Fruit fly (Drosophila melanogaster) whole organism, embryonic: ENCODE measurements around the gene Kah.
A peak's percentile ranks its signal among the peaks of the same experiment; 100 is the strongest.

Experiments used
- Aef1 ChIP-seq: fragments of 200-800 bp; sonication (Bioruptor generic); IDR thresholded peaks from 3 replicates; pipeline ENCODE4 v1.3.6; 2022; ENCODE audit warnings: missing biosample characterization, missing genetic modification characterization
- Antp ChIP-seq: fragments of 200-800 bp; sonication (Bioruptor generic); optimal IDR thresholded peaks from 3 replicates; lab custom pipeline; 2016; ENCODE audit warnings: missing biosample characterization, missing genetic modification characterization
- Blimp-1 ChIP-seq: fragments of 200-800 bp; sonication (Bioruptor generic); optimal IDR thresholded peaks from 3 replicates; lab custom pipeline; 2018; ENCODE audit warnings: missing biosample characterization, missing genetic modification characterization, mild to moderate bottlenecking, moderate library complexity, missing genetic modification reagents
- CG11723 ChIP-seq: fragments of 200-800 bp; sonication (Bioruptor generic); optimal IDR thresholded peaks from 2 replicates; lab custom pipeline; 2017; ENCODE audit warnings: missing biosample characterization, mild to moderate bottlenecking, missing genetic modification characterization
- CG12299 ChIP-seq: fragments of 200-800 bp; sonication (Bioruptor generic); optimal IDR thresholded peaks from 2 replicates; lab custom pipeline; 2018; ENCODE audit warnings: missing biosample characterization, mild to moderate bottlenecking, missing genetic modification characterization
- CG12942 ChIP-seq: fragments of 200-800 bp; sonication (Bioruptor generic); optimal IDR thresholded peaks from 3 replicates; lab custom pipeline; 2016; ENCODE audit warnings: missing biosample characterization, missing genetic modification characterization
- CG14441 ChIP-seq: fragments of 200-800 bp; sonication (Bioruptor generic); IDR thresholded peaks from 2 replicates; pipeline ENCODE4 v1.3.6; 2022; ENCODE audit warnings: missing biosample characterization, missing genetic modification characterization
- CG15601 ChIP-seq: fragments of 200-800 bp; sonication (Bioruptor generic); optimal IDR thresholded peaks from 3 replicates; lab custom pipeline; 2019; ENCODE audit warnings: missing biosample characterization, mild to moderate bottlenecking, missing genetic modification characterization, moderate library complexity
- CG1602 ChIP-seq: fragments of 200-800 bp; sonication (Bioruptor generic); optimal IDR thresholded peaks from 3 replicates; lab custom pipeline; 2016; ENCODE audit warnings: missing biosample characterization, missing genetic modification characterization
- CG17328 ChIP-seq: fragments of 200-800 bp; sonication (Bioruptor generic); IDR thresholded peaks from 2 replicates; pipeline ENCODE4 v1.3.6; 2022; ENCODE audit warnings: missing biosample characterization, missing genetic modification characterization
- CG4282 ChIP-seq: fragments of 200-800 bp; sonication (Bioruptor generic); optimal IDR thresholded peaks from 2 replicates; lab custom pipeline; 2016; ENCODE audit warnings: missing biosample characterization, missing genetic modification characterization
- CG4404 ChIP-seq: fragments of 200-800 bp; sonication (Bioruptor generic); IDR thresholded peaks from 2 replicates; pipeline ENCODE4 v1.3.6; 2022; ENCODE audit warnings: missing biosample characterization, missing genetic modification characterization
- CG4730 ChIP-seq: fragments of 200-800 bp; sonication (Bioruptor generic); IDR thresholded peaks from 2 replicates; pipeline ENCODE4 v1.3.6; 2022; ENCODE audit warnings: missing biosample characterization, missing genetic modification characterization
- CG4854 ChIP-seq: fragments of 200-800 bp; sonication (Bioruptor generic); optimal IDR thresholded peaks from 2 replicates; lab custom pipeline; 2016; ENCODE audit warnings: missing biosample characterization, missing genetic modification characterization, inconsistent platforms
- CG7745 ChIP-seq: fragments of 200-800 bp; sonication (Bioruptor generic); optimal IDR thresholded peaks from 2 replicates; lab custom pipeline; 2018; ENCODE audit warnings: missing biosample characterization, mild to moderate bottlenecking, missing genetic modification characterization, moderate library complexity
- CG7928 ChIP-seq: fragments of 200-800 bp; sonication (Bioruptor generic); optimal IDR thresholded peaks from 2 replicates; lab custom pipeline; 2017; ENCODE audit warnings: missing biosample characterization, mild to moderate bottlenecking, missing genetic modification characterization
- CG8765 ChIP-seq: fragments of 200-800 bp; sonication (Bioruptor generic); IDR thresholded peaks from 2 replicates; pipeline ENCODE4 v1.3.6; 2022; ENCODE audit warnings: missing biosample characterization, missing genetic modification characterization
- CG8944 ChIP-seq: fragments of 200-800 bp; sonication (Bioruptor generic); optimal IDR thresholded peaks from 3 replicates; lab custom pipeline; 2016; ENCODE audit warnings: missing biosample characterization, missing genetic modification characterization
- CrebB ChIP-seq: fragments of 200-800 bp; sonication (Bioruptor generic); optimal IDR thresholded peaks from 3 replicates; lab custom pipeline; 2018; ENCODE audit warnings: missing biosample characterization, mild to moderate bottlenecking, missing genetic modification characterization
- Dip2 ChIP-seq: fragments of 200-800 bp; sonication (Bioruptor generic); IDR thresholded peaks from 2 replicates; pipeline ENCODE4 v1.3.6; 2022; ENCODE audit warnings: missing biosample characterization, missing genetic modification characterization
- Dip3 ChIP-seq: fragments of 200-800 bp; sonication (Bioruptor generic); optimal IDR thresholded peaks from 3 replicates; lab custom pipeline; 2016; ENCODE audit warnings: missing biosample characterization, missing genetic modification characterization
- Drgx ChIP-seq: fragments of 200-800 bp; sonication (Bioruptor generic); IDR thresholded peaks from 2 replicates; pipeline ENCODE4 v1.3.6; 2022; ENCODE audit warnings: missing biosample characterization, missing genetic modification characterization
- ERR ChIP-seq: fragments of 200-800 bp; sonication (Bioruptor generic); optimal IDR thresholded peaks from 2 replicates; lab custom pipeline; 2016; ENCODE audit warnings: missing biosample characterization, missing genetic modification characterization
- Fer3 ChIP-seq: fragments of 200-800 bp; sonication (Bioruptor generic); optimal IDR thresholded peaks from 2 replicates; lab custom pipeline; 2018; ENCODE audit warnings: missing biosample characterization, mild to moderate bottlenecking, missing genetic modification characterization, moderate library complexity
- Hr78 ChIP-seq, 2 experiments: fragments of 200-800 bp in 1 of 2; fragments of >200 bp in 1 of 2; sonication (Bioruptor generic) in 1 of 2; optimal IDR thresholded peaks; 2 replicates each; lab custom pipeline; 2017 to 2019; ENCODE audit warnings: missing biosample characterization in 2 of 2, missing genetic modification characterization in 2 of 2, mild to moderate bottlenecking in 1 of 2, moderate library complexity in 1 of 2
- Myb ChIP-seq: fragments of 200-800 bp; sonication (Bioruptor generic); optimal IDR thresholded peaks from 2 replicates; lab custom pipeline; 2016; ENCODE audit warnings: missing biosample characterization, missing genetic modification characterization
- NFAT ChIP-seq: fragments of 200-800 bp; sonication (Bioruptor generic); IDR thresholded peaks from 2 replicates; pipeline ENCODE4 v1.3.6; 2022; ENCODE audit warnings: missing biosample characterization, missing genetic modification characterization
- Nf-YB ChIP-seq: fragments of 200-800 bp; sonication (Bioruptor generic); optimal IDR thresholded peaks from 3 replicates; lab custom pipeline; 2019; ENCODE audit warnings: missing biosample characterization, mild to moderate bottlenecking, missing genetic modification characterization, moderate library complexity
- Sry-δ ChIP-seq: fragments of 200-800 bp; sonication (Bioruptor generic); optimal IDR thresholded peaks from 2 replicates; lab custom pipeline; 2016; ENCODE audit warnings: missing biosample characterization, missing genetic modification characterization
- aop ChIP-seq: fragments of 200-800 bp; sonication (Bioruptor generic); IDR thresholded peaks from 2 replicates; pipeline ENCODE4 v1.3.6; 2022; ENCODE audit warnings: missing biosample characterization, missing genetic modification characterization
- bigmax ChIP-seq: fragments of 200-800 bp; sonication (Bioruptor generic); optimal IDR thresholded peaks from 2 replicates; lab custom pipeline; 2018; ENCODE audit warnings: missing biosample characterization, mild to moderate bottlenecking, missing genetic modification characterization
- caup ChIP-seq: fragments of 200-800 bp; sonication (Bioruptor generic); optimal IDR thresholded peaks from 3 replicates; lab custom pipeline; 2017; ENCODE audit warnings: missing biosample characterization, mild to moderate bottlenecking, missing genetic modification characterization, moderate library complexity; ENCODE audit not compliant: severe bottlenecking
- chinmo ChIP-seq: fragments of 200-800 bp; sonication (Bioruptor generic); IDR thresholded peaks from 4 replicates; pipeline ENCODE4 v1.3.6; 2022; ENCODE audit warnings: missing biosample characterization, missing genetic modification characterization; ENCODE audit not compliant: partially characterized antibody
- ci ChIP-seq: fragments of 200-800 bp; sonication (Bioruptor generic); IDR thresholded peaks from 3 replicates; pipeline ENCODE4 v1.3.6; 2022; ENCODE audit warnings: missing biosample characterization, missing genetic modification characterization
- da ChIP-seq: fragments of 200-800 bp; sonication (Bioruptor generic); optimal IDR thresholded peaks from 2 replicates; lab custom pipeline; 2016; ENCODE audit warnings: missing biosample characterization, missing genetic modification characterization
- gce ChIP-seq: fragments of 200-800 bp; sonication (Bioruptor generic); IDR thresholded peaks from 3 replicates; pipeline ENCODE4 v1.3.6; 2022; ENCODE audit warnings: missing biosample characterization, missing genetic modification characterization
- gcm ChIP-seq: fragments of 200-800 bp; sonication (Bioruptor generic); optimal IDR thresholded peaks from 2 replicates; lab custom pipeline; 2019; ENCODE audit warnings: missing biosample characterization, mild to moderate bottlenecking, missing genetic modification characterization, moderate library complexity
- gsb ChIP-seq: fragments of 200-800 bp; sonication (Bioruptor generic); IDR thresholded peaks from 2 replicates; pipeline ENCODE4 v1.3.6; 2022; ENCODE audit warnings: missing biosample characterization, missing genetic modification characterization
- h ChIP-seq: fragments of >200 bp; optimal IDR thresholded peaks from 2 replicates; lab custom pipeline; 2017
- her ChIP-seq: fragments of 200-800 bp; sonication (Bioruptor generic); optimal IDR thresholded peaks from 2 replicates; lab custom pipeline; 2016; ENCODE audit warnings: missing biosample characterization, missing genetic modification characterization
- ind ChIP-seq: fragments of 200-800 bp; sonication (Bioruptor generic); optimal IDR thresholded peaks from 3 replicates; lab custom pipeline; 2016; ENCODE audit warnings: missing biosample characterization, missing genetic modification characterization
- lab ChIP-seq: fragments of 200-800 bp; sonication (Bioruptor generic); optimal IDR thresholded peaks from 3 replicates; lab custom pipeline; 2017; ENCODE audit warnings: missing biosample characterization, missing genetic modification characterization, mild to moderate bottlenecking, moderate library complexity, missing genetic modification reagents
- maf-S ChIP-seq: fragments of 200-800 bp; sonication (Bioruptor generic); optimal IDR thresholded peaks from 2 replicates; lab custom pipeline; 2016; ENCODE audit warnings: missing biosample characterization, missing genetic modification characterization
- org-1 ChIP-seq: fragments of 200-800 bp; sonication (Bioruptor generic); optimal IDR thresholded peaks from 2 replicates; lab custom pipeline; 2017; ENCODE audit warnings: missing biosample characterization, missing genetic modification characterization
- ranshi ChIP-seq: fragments of 200-800 bp; sonication (Bioruptor generic); IDR thresholded peaks from 2 replicates; pipeline ENCODE4 v1.3.6; 2022; ENCODE audit warnings: missing biosample characterization, missing genetic modification characterization
- run ChIP-seq: fragments of 200-800 bp; sonication (Bioruptor generic); optimal IDR thresholded peaks from 3 replicates; lab custom pipeline; 2018; ENCODE audit warnings: missing biosample characterization, mild to moderate bottlenecking, missing genetic modification characterization
- tin ChIP-seq: fragments of 200-800 bp; sonication (Bioruptor generic); optimal IDR thresholded peaks from 3 replicates; lab custom pipeline; 2016; ENCODE audit warnings: missing biosample characterization, missing genetic modification characterization
- tll ChIP-seq, 2 experiments: fragments of 200-800 bp in 1 of 2; fragments of >200 bp in 1 of 2; sonication (Bioruptor generic) in 1 of 2; optimal IDR thresholded peaks; 2 replicates each; lab custom pipeline; 2017 to 2019; ENCODE audit warnings: missing biosample characterization in 2 of 2, missing genetic modification characterization in 2 of 2, mild to moderate bottlenecking in 1 of 2, moderate library complexity in 1 of 2
- twi ChIP-seq: fragments of 200-800 bp; optimal IDR thresholded peaks from 2 replicates; lab custom pipeline; 2019; ENCODE audit warnings: missing biosample characterization, mild to moderate bottlenecking, missing genetic modification characterization, moderate library complexity
- tx ChIP-seq: fragments of 200-800 bp; sonication (Bioruptor generic); optimal IDR thresholded peaks from 2 replicates; lab custom pipeline; 2016; ENCODE audit warnings: missing biosample characterization, missing genetic modification characterization
- zen2 ChIP-seq: fragments of 200-800 bp; sonication (Bioruptor generic); IDR thresholded peaks from 3 replicates; pipeline ENCODE4 v1.3.6; 2022; ENCODE audit warnings: missing biosample characterization, missing genetic modification characterization; ENCODE audit not compliant: partially characterized antibody

Kah gene

DNA sequence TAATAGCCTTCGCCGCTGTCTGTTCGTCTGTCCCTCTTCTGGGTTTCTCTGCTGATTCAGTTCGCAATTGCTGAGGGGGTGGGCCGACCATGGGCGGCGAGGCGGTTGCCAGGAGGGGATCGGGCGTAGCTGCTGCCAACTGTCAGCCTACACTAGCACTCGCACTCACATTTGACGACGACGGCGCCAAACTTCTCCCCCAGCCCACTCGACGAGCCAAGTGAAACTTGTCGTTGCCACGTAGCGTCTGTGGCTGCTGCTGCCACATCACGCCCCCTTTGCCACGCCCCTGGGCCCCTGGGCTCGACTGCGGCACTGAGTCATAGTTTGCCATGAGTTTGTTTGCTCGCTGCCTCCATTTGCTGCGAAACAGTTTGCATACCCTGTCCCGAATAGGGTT lies 31.8 kb downstream of the Kah start (continued):
- TF ChIP-seq CG14441 (peak; percentile 71), Aef1 (GFP tag; lab: Robert Waterston, UW) (0 out of 3 replicates have a peak, but pooled peaks have one; percentile 28), gce (GFP tag; lab: Robert Waterston, UW) (no peak; the same call in 2 of the 3 replicates), CG8765 (GFP tag; lab: Robert Waterston, UW) (peak; percentile 42; the same call in 1 of the 2 replicates), ranshi (GFP tag; lab: Robert Waterston, UW) (peak; percentile 46; the same call in 1 of the 2 replicates), her (GFP tag; lab: Kevin White, UChicago) (peak; percentile 57), CG1602 (peak; percentile 4), CG4730 (GFP tag; lab: Robert Waterston, UW) (peak; percentile 45), CG8944 (peak; percentile 25), CG12299 (no peak), caup (GFP tag; lab: Kevin White, UChicago) (peak; percentile 45), Nf-YB (GFP tag; lab: Kevin White, UChicago) (no peak), CG7745 (tag; lab: Kevin White, UChicago) (no peak), lab (GFP tag; lab: Kevin White, UChicago) (peak; percentile 85), aop (no peak), Antp (GFP tag; lab: Kevin White, UChicago) (peak; percentile 69), ERR (GFP tag; lab: Kevin White, UChicago) (no peak), gcm (GFP tag; lab: Kevin White, UChicago) (no peak), twi (tag; lab: Kevin White, UChicago) (no peak), CrebB (tag; lab: Kevin White, UChicago) (no peak), Blimp-1 (no peak), CG17328 (GFP tag; lab: Robert Waterston, UW) (peak; percentile 55; the same call in 1 of the 2 replicates), chinmo (GFP tag; lab: Robert Waterston, UW) (0 out of 4 replicates have a peak, but pooled peaks have one; percentile 63), CG7928 (GFP tag; lab: Kevin White, UChicago) (no peak), Sry-δ (GFP tag; lab: Kevin White, UChicago) (no peak), tin (peak; percentile 21), ind (GFP tag; lab: Kevin White, UChicago) (peak; percentile 60), tll (GFP tag; optimal IDR thresholded peaks at IDR 0.05; lab: Kevin White, UChicago) (no peak), CG12942 (GFP tag; lab: Kevin White, UChicago) (peak; percentile 35), Hr78 (GFP tag; optimal IDR thresholded peaks at IDR 0.05; lab: Kevin White, UChicago) (no peak), CG15601 (tag; lab: Kevin White, UChicago) (no peak), CG4854 (GFP tag; lab: Kevin White, UChicago) (no peak), NFAT (GFP tag; lab: Robert Waterston, UW) (peak; percentile 46; the same call in 1 of the 2 replicates), CG4404 (GFP tag; lab: Robert Waterston, UW) (peak; percentile 65), run (no peak), Dip2 (GFP tag; lab: Robert Waterston, UW) (no peak), tx (GFP tag; lab: Kevin White, UChicago) (no peak), Fer3 (tag; lab: Kevin White, UChicago) (peak; percentile 37), Dip3 (GFP tag; lab: Kevin White, UChicago) (peak; percentile 38), zen2 (GFP tag; lab: Robert Waterston, UW) (no peak), da (no peak), org-1 (GFP tag; lab: Kevin White, UChicago) (peak; percentile 57), bigmax (GFP tag; lab: Kevin White, UChicago) (no peak), Drgx (peak; percentile 84), CG11723 (GFP tag; lab: Kevin White, UChicago) (peak; percentile 9), CG4282 (no peak), ci (peak; percentile 84), h (lab: Kevin White, UChicago) (no peak), maf-S (GFP tag; lab: Kevin White, UChicago) (no peak), Myb (no peak), gsb (GFP tag; lab: Robert Waterston, UW) (peak; percentile 58)
